Worm (Caenorhabditis elegans) whole organism, young adult: ENCODE measurements around the gene mam-6.

ENCODE experiments used
- B0035.1 ChIP-seq: sonication (generic microtip); optimal IDR thresholded peaks from 2 replicates; lab custom pipeline; 2016; ENCODE audit warnings: missing genetic modification characterization, mild to moderate bottlenecking, missing compliant biosample characterization, missing genotype, missing genetic modification reagents
- B0336.3 ChIP-seq: fragments of 200-800 bp; sonication (Bioruptor generic); IDR thresholded peaks from 2 replicates; pipeline ENCODE4 v1.3.6; 2022; ENCODE audit warnings: missing genetic modification characterization, missing compliant biosample characterization
- F33H1.4 ChIP-seq: fragments of 200-800 bp; sonication (Bioruptor generic); IDR thresholded peaks from 2 replicates; pipeline ENCODE4 v1.3.6; 2022; ENCODE audit warnings: missing genetic modification reagents, missing genetic modification characterization, missing compliant biosample characterization
- F37B4.10 ChIP-seq: fragments of 200-800 bp; sonication (Bioruptor generic); IDR thresholded peaks from 2 replicates; pipeline ENCODE4 v1.3.6; 2022; ENCODE audit warnings: missing genetic modification characterization, missing compliant biosample characterization
- F52B5.7 ChIP-seq: sonication (generic microtip); optimal IDR thresholded peaks from 2 replicates; lab custom pipeline; 2016; ENCODE audit warnings: mild to moderate bottlenecking, missing genetic modification characterization, missing compliant biosample characterization
- F57A8.1 ChIP-seq: fragments of 200-800 bp; sonication (Bioruptor generic); optimal IDR thresholded peaks from 2 replicates; lab custom pipeline; 2018; ENCODE audit warnings: mild to moderate bottlenecking, missing genetic modification characterization, moderate library complexity, missing compliant biosample characterization
- F57C9.4 ChIP-seq: sonication (generic microtip); optimal IDR thresholded peaks from 2 replicates; lab custom pipeline; 2017; ENCODE audit warnings: mild to moderate bottlenecking, missing genetic modification characterization, missing compliant biosample characterization
- T07F8.4 ChIP-seq: sonication (generic microtip); optimal IDR thresholded peaks from 2 replicates; lab custom pipeline; 2016; ENCODE audit warnings: mild to moderate bottlenecking, missing genetic modification characterization, moderate library complexity, missing compliant biosample characterization
- Y53F4B.3 ChIP-seq: fragments of 200-800 bp; sonication (Bioruptor generic); IDR thresholded peaks from 2 replicates; pipeline ENCODE4 v1.3.6; 2022; ENCODE audit warnings: missing genetic modification reagents, missing genetic modification characterization, missing compliant biosample characterization
- attf-3 ChIP-seq: fragments of 200-800 bp; sonication (Bioruptor generic); conservative IDR thresholded peaks from 2 replicates; pipeline ENCODE4 v1.3.6; 2022; ENCODE audit warnings: missing genetic modification reagents, missing genetic modification characterization, missing compliant biosample characterization
- attf-5 ChIP-seq: fragments of 200-800 bp; sonication (Bioruptor generic); optimal IDR thresholded peaks from 2 replicates; lab custom pipeline; 2018; ENCODE audit warnings: mild to moderate bottlenecking, missing genetic modification characterization, missing compliant biosample characterization
- bed-1 ChIP-seq: fragments of 200-800 bp; sonication (Bioruptor generic); IDR thresholded peaks from 2 replicates; pipeline ENCODE4 v1.3.6; 2022; ENCODE audit warnings: missing genetic modification reagents, missing genetic modification characterization, missing compliant biosample characterization
- ceh-40 ChIP-seq: fragments of 200-800 bp; sonication (Bioruptor generic); IDR thresholded peaks from 2 replicates; pipeline ENCODE4 v1.3.6; 2022; ENCODE audit warnings: missing genetic modification characterization, missing compliant biosample characterization
- ceh-58 ChIP-seq: fragments of 200-800 bp; sonication (Bioruptor generic); IDR thresholded peaks from 2 replicates; pipeline ENCODE4 v1.3.6; 2022; ENCODE audit warnings: missing genetic modification characterization, missing compliant biosample characterization
- ceh-79 ChIP-seq: sonication (generic microtip); optimal IDR thresholded peaks from 2 replicates; lab custom pipeline; 2017; ENCODE audit warnings: mild to moderate bottlenecking, missing genetic modification characterization, missing compliant biosample characterization
- dox-1 ChIP-seq: fragments of 200-800 bp; sonication (Bioruptor generic); IDR thresholded peaks from 2 replicates; pipeline ENCODE4 v1.3.6; 2022; ENCODE audit warnings: missing genetic modification reagents, missing genetic modification characterization, missing compliant biosample characterization
- dpl-1 ChIP-seq: fragments of 150-350 bp; optimal IDR thresholded peaks from 2 replicates; lab custom pipeline; 2014; ENCODE audit warnings: missing biosample characterization, missing genetic modification reagents, missing genetic modification characterization
- efl-1 ChIP-seq: fragments of 150-350 bp; optimal IDR thresholded peaks from 2 replicates; lab custom pipeline; 2014; ENCODE audit warnings: missing biosample characterization, missing genetic modification reagents, missing genetic modification characterization
- egl-44 ChIP-seq: fragments of 200-800 bp; sonication (Bioruptor generic); IDR thresholded peaks from 2 replicates; pipeline ENCODE4 v1.3.6; 2022; ENCODE audit warnings: missing genetic modification reagents, missing genetic modification characterization, missing compliant biosample characterization
- egrh-3 ChIP-seq: fragments of 200-800 bp; sonication (Bioruptor generic); IDR thresholded peaks from 2 replicates; pipeline ENCODE4 v1.3.6; 2022; ENCODE audit warnings: missing genetic modification reagents, missing genetic modification characterization, missing compliant biosample characterization
- ekl-4 ChIP-seq: fragments of 200-800 bp; sonication (Bioruptor generic); IDR thresholded peaks from 2 replicates; pipeline ENCODE4 v1.3.6; 2022; ENCODE audit warnings: missing genetic modification reagents, missing genetic modification characterization, missing compliant biosample characterization
- hrde-1 ChIP-seq: sonication (generic microtip); optimal IDR thresholded peaks from 2 replicates; lab custom pipeline; 2016; ENCODE audit warnings: missing genetic modification characterization, mild to moderate bottlenecking, missing compliant biosample characterization, moderate library complexity, missing genotype, missing genetic modification reagents, borderline replicate concordance
- hsf-1 ChIP-seq: fragments of 200-800 bp; sonication (Bioruptor generic); IDR thresholded peaks from 2 replicates; pipeline ENCODE4 v1.3.6; 2022; ENCODE audit warnings: missing genetic modification reagents, missing genetic modification characterization, missing compliant biosample characterization
- madf-3 ChIP-seq: fragments of 200-800 bp; sonication (Bioruptor generic); IDR thresholded peaks from 2 replicates; pipeline ENCODE4 v1.3.6; 2022; ENCODE audit warnings: missing genetic modification reagents, missing genetic modification characterization, missing compliant biosample characterization
- mel-28 ChIP-seq: sonication (generic microtip); optimal IDR thresholded peaks from 2 replicates; lab custom pipeline; 2016; ENCODE audit warnings: borderline replicate concordance, mild to moderate bottlenecking, missing genetic modification characterization, missing compliant biosample characterization
- nhr-179 ChIP-seq: sonication (generic microtip); optimal IDR thresholded peaks from 2 replicates; lab custom pipeline; 2016; ENCODE audit warnings: mild to moderate bottlenecking, missing genetic modification characterization, missing compliant biosample characterization
- nhr-80 ChIP-seq: sonication (generic microtip); optimal IDR thresholded peaks from 2 replicates; lab custom pipeline; 2016; ENCODE audit warnings: missing genetic modification characterization, missing compliant biosample characterization
- nhr-90 ChIP-seq: sonication (generic microtip); optimal IDR thresholded peaks from 2 replicates; lab custom pipeline; 2016; ENCODE audit warnings: missing genotype, mild to moderate bottlenecking, missing genetic modification characterization, missing compliant biosample characterization
- snpc-1.1 ChIP-seq: sonication (generic microtip); optimal IDR thresholded peaks from 2 replicates; lab custom pipeline; 2017; ENCODE audit warnings: missing genetic modification characterization, mild to moderate bottlenecking, missing compliant biosample characterization, antibody characterized with exemption, moderate library complexity, missing genotype, missing genetic modification reagents; ENCODE audit not compliant: insufficient read depth
- snpc-4 ChIP-seq, 5 experiments: fragments of 150-350 bp in 1 of 5; sonication (generic microtip) in 4 of 5; optimal IDR thresholded peaks; 2 replicates each; lab custom pipeline; 2014 to 2018; ENCODE audit warnings: missing genetic modification characterization in 5 of 5, missing biosample characterization in 3 of 5, antibody characterized with exemption in 2 of 5, mild to moderate bottlenecking in 2 of 5, missing compliant biosample characterization in 2 of 5, missing genotype in 2 of 5, moderate library complexity in 2 of 5, missing genetic modification reagents in 1 of 5
- xnd-1 ChIP-seq: sonication (generic microtip); optimal IDR thresholded peaks from 2 replicates; lab custom pipeline; 2016; ENCODE audit warnings: missing genotype, missing genetic modification reagents, missing genetic modification characterization, missing compliant biosample characterization
- zfh-2 ChIP-seq: fragments of 200-800 bp; sonication (Bioruptor generic); conservative IDR thresholded peaks from 2 replicates; pipeline ENCODE4 v1.3.6; 2022; ENCODE audit warnings: missing genetic modification reagents, missing genetic modification characterization, missing compliant biosample characterization
- ztf-22 ChIP-seq: fragments of 200-800 bp; sonication (Bioruptor generic); optimal IDR thresholded peaks from 2 replicates; lab custom pipeline; 2018; ENCODE audit warnings: mild to moderate bottlenecking, missing genetic modification characterization, moderate library complexity, missing compliant biosample characterization
- ztf-26 ChIP-seq: sonication (generic microtip); optimal IDR thresholded peaks from 2 replicates; lab custom pipeline; 2017; ENCODE audit warnings: missing genetic modification characterization, missing compliant biosample characterization

Gene mam-6

DNA sequence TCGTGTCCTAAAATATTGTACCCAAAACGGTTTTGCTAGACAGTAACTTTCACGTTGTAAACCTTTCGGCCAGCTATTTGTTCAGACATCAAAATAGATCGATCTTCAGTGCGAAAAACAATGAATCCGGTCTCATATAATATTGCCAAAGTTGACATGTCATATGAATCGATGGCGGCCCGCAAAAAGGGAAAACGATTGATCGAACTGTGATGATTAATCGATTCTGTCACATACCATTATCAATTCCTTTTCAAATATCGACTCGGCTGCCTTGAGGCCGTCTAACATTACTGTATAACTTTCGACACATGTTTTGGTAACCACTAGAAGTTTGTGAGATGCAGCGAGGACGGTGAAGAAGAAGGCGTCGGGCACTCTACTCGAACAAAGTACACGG lies 3.7 kb upstream of the mam-6 start:
- no peak for TF ChIP-seq nhr-80 (tag; lab: Kevin White, UChicago)
- TF ChIP-seq efl-1 (GFP tag; lab: Kevin White, UChicago), result no peak
- TF ChIP-seq ekl-4 (GFP tag; lab: Robert Waterston, UW), result no peak
- TF ChIP-seq nhr-179 (tag; lab: Kevin White, UChicago), result no peak
- TF ChIP-seq B0336.3 (GFP tag; lab: Robert Waterston, UW), result no peak
- TF ChIP-seq ztf-22, result no peak
- no peak for TF ChIP-seq hsf-1 (GFP tag; lab: Robert Waterston, UW)
- TF ChIP-seq T07F8.4 (tag; lab: Kevin White, UChicago), result no peak
- no peak for TF ChIP-seq dpl-1 (GFP tag; lab: Kevin White, UChicago)
- no peak for TF ChIP-seq ceh-58 (GFP tag; lab: Robert Waterston, UW)
- no peak for TF ChIP-seq ceh-79 (tag; lab: Kevin White, UChicago)

DNA sequence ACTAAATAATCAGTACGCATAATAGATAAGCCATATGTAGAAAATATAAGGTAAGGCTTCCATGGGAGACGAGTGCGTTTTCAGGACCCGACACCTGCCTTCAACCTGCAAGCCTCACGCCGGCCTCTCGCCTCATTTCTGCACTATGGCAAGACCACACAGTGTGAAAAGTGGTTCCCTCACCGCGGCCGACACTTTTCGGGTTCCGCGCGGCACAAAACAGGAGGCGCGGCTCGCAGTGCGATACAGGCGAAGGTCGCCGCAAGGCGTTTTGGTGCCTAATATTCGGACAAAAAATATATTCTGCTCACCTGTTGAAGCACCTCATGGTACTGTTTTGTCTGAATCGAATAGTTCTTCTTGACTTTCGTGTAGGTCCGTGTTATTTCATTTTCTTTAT lies 995 bp upstream of the mam-6 start:
- TF ChIP-seq attf-5 (GFP tag; lab: Kevin White, UChicago) (no peak), Y53F4B.3 (GFP tag; lab: Robert Waterston, UW) (no peak), zfh-2 (GFP tag; lab: Robert Waterston, UW) (peak; percentile 82), egrh-3 (peak; percentile 21; the same call in 1 of the 2 replicates), snpc-4 (GFP tag; optimal IDR thresholded peaks at IDR 0.05; lab: Kevin White, UChicago) (peak; percentile 51), snpc-4 (tag; optimal IDR thresholded peaks at IDR 0.05; lab: Kevin White, UChicago) (peak in 3 of 4 experiments; percentile 50 to 88 (median 82)), snpc-1.1 (peak; percentile 67), F57A8.1 (GFP tag; lab: Kevin White, UChicago) (no peak)
- TF ChIP-seq, all 124 proteins: peak for 4

ce11 chrX:15060303-15060702 lies 8.8 kb downstream of the mam-6 start, which contains the start of gene fbxa-96:
Gene fbxa-96 (minus strand): TSS chrX:15060403.
- TF ChIP-seq dox-1 (no peak), F57C9.4 (tag; lab: Kevin White, UChicago) (no peak), hrde-1 (no peak), attf-3 (GFP tag; lab: Robert Waterston, UW) (no peak), F37B4.10 (GFP tag; lab: Robert Waterston, UW) (no peak)

ce11 chrX:15057900-15058299 lies 11.2 kb downstream of the mam-6 start:
- no peak for TF ChIP-seq ztf-26
- TF ChIP-seq F33H1.4 (GFP tag; lab: Robert Waterston, UW), result no peak
- TF ChIP-seq ceh-40 (GFP tag; lab: Robert Waterston, UW), result no peak
- TF ChIP-seq madf-3 (GFP tag; lab: Robert Waterston, UW), result no peak
- no peak for TF ChIP-seq nhr-90 (tag; lab: Kevin White, UChicago)
- TF ChIP-seq mel-28 (tag; lab: Kevin White, UChicago), result no peak
- TF ChIP-seq F52B5.7 (tag; lab: Kevin White, UChicago), result no peak
- no peak for TF ChIP-seq B0035.1 (tag; lab: Kevin White, UChicago)
- no peak for TF ChIP-seq bed-1 (GFP tag; lab: Robert Waterston, UW)
- TF ChIP-seq egl-44 (GFP tag; lab: Robert Waterston, UW), result no peak
- TF ChIP-seq ekl-4 (GFP tag; lab: Robert Waterston, UW), result no peak
- TF ChIP-seq xnd-1, result no peak
